Fruit fly (Drosophila melanogaster) whole organism, embryonic: ENCODE results near the gene CG3534.

Experiments used
- H2.0 ChIP-seq: fragments of 200-800 bp; sonication (Bioruptor generic); IDR thresholded peaks from 2 replicates; pipeline ENCODE4 v1.3.6; 2022; ENCODE audit warnings: missing biosample characterization, missing genetic modification characterization
- Hand ChIP-seq: fragments of 200-800 bp; sonication (Bioruptor generic); optimal IDR thresholded peaks from 2 replicates; lab custom pipeline; 2017; ENCODE audit warnings: mild to moderate bottlenecking, missing biosample characterization, missing genetic modification reagents, missing genetic modification characterization
- Jarid2 ChIP-seq: fragments of 200-800 bp; sonication (Bioruptor generic); optimal IDR thresholded peaks from 3 replicates; lab custom pipeline; 2017; ENCODE audit warnings: mild to moderate bottlenecking, missing biosample characterization, missing genetic modification reagents, missing genetic modification characterization
- crol ChIP-seq: fragments of 200-800 bp; sonication (Bioruptor generic); IDR thresholded peaks from 2 replicates; pipeline ENCODE4 v1.3.6; 2022; ENCODE audit warnings: missing biosample characterization, missing genetic modification characterization
- eve ChIP-seq, 2 experiments: fragments of >200 bp; optimal IDR thresholded peaks; 2 replicates each; lab custom pipeline; 2017; ENCODE audit warnings: missing biosample characterization in 2 of 2, missing genetic modification characterization in 2 of 2
- rib ChIP-seq: fragments of 200-800 bp; sonication (Bioruptor generic); IDR thresholded peaks from 2 replicates; pipeline ENCODE4 v1.3.6; 2022; ENCODE audit warnings: missing biosample characterization, missing genetic modification characterization
- shn ChIP-seq: fragments of 200-800 bp; sonication (Bioruptor generic); optimal IDR thresholded peaks from 3 replicates; lab custom pipeline; 2016; ENCODE audit warnings: missing biosample characterization, missing genetic modification characterization

dm6 chr3R:16977745-16978305, 18.4 kb upstream of the CG3534 start, which contains the start of gene Actn3:
- no peak for TF ChIP-seq Hand
- no peak for TF ChIP-seq shn (GFP tag; lab: Kevin White, UChicago)
- TF ChIP-seq Jarid2 (GFP tag; lab: Kevin White, UChicago): no peak
- no peak for TF ChIP-seq H2.0 (GFP tag; lab: Robert Waterston, UW)
- TF ChIP-seq crol (GFP tag; lab: Robert Waterston, UW): no peak
- TF ChIP-seq eve (GFP tag; optimal IDR thresholded peaks at IDR 0.05; lab: Kevin White, UChicago): no peak
- TF ChIP-seq rib (GFP tag; lab: Robert Waterston, UW): no peak
